Worm (Caenorhabditis elegans) whole organism, L1 larva: ENCODE results near the gene C34B4.4.
A peak's percentile ranks its signal among the peaks of the same experiment; 100 is the strongest.

ENCODE experiments used
- C04F5.9 ChIP-seq: sonication (generic microtip); optimal IDR thresholded peaks from 2 replicates; lab custom pipeline; 2016; ENCODE audit warnings: missing genetic modification characterization, missing compliant biosample characterization
- C16A3.4 ChIP-seq: fragments of 150-350 bp; optimal IDR thresholded peaks from 2 replicates; lab custom pipeline; 2014; ENCODE audit warnings: missing biosample characterization, missing genetic modification characterization
- C34B4.2 ChIP-seq: sonication (generic microtip); optimal IDR thresholded peaks from 2 replicates; lab custom pipeline; 2017; ENCODE audit warnings: mild to moderate bottlenecking, missing genetic modification characterization, missing compliant biosample characterization
- F16B12.6 ChIP-seq: fragments of 150-350 bp; optimal IDR thresholded peaks from 2 replicates; lab custom pipeline; 2014; ENCODE audit warnings: missing biosample characterization, missing genetic modification characterization
- aly-2 ChIP-seq: fragments of 150-350 bp; optimal IDR thresholded peaks from 2 replicates; lab custom pipeline; 2014; ENCODE audit warnings: missing biosample characterization, missing genetic modification characterization
- ama-1 ChIP-seq: fragments of 150-350 bp; optimal IDR thresholded peaks from 2 replicates; lab custom pipeline; 2014
- ceh-82 ChIP-seq, 3 experiments: fragments of 150-350 bp in 1 of 3; sonication (generic microtip) in 2 of 3; optimal IDR thresholded peaks; 2 replicates each; lab custom pipeline; 2014 to 2017; ENCODE audit warnings: missing biosample characterization in 3 of 3, missing genetic modification characterization in 3 of 3
- ceh-90 ChIP-seq: sonication (generic microtip); optimal IDR thresholded peaks from 2 replicates; lab custom pipeline; 2016; ENCODE audit warnings: missing genetic modification characterization, missing compliant biosample characterization
- ces-1 ChIP-seq: fragments of 150-350 bp; optimal IDR thresholded peaks from 2 replicates; lab custom pipeline; 2014; ENCODE audit warnings: missing biosample characterization, missing genetic modification reagents, missing genetic modification characterization
- dpl-1 ChIP-seq, 3 experiments: fragments of 150-350 bp in 2 of 3; sonication (generic microtip) in 1 of 3; optimal IDR thresholded peaks; 2 replicates each; lab custom pipeline; 2014 to 2017; ENCODE audit warnings: missing biosample characterization in 3 of 3, missing genetic modification characterization in 3 of 3, missing genetic modification reagents in 3 of 3
- dsc-1 ChIP-seq: sonication (generic microtip); optimal IDR thresholded peaks from 2 replicates; lab custom pipeline; 2016; ENCODE audit warnings: mild to moderate bottlenecking, missing genetic modification characterization, missing compliant biosample characterization
- efl-1 ChIP-seq, 4 experiments: fragments of 150-350 bp; optimal IDR thresholded peaks in 3 of 4; peaks in 1 of 4; 1 replicate in 1 of 4; 2 replicates in 3 of 4; lab custom pipeline; 2014; ENCODE audit warnings: missing biosample characterization in 2 of 4, missing genetic modification characterization in 2 of 4, missing genetic modification reagents in 2 of 4
- egl-13 ChIP-seq: sonication (generic microtip); optimal IDR thresholded peaks from 2 replicates; lab custom pipeline; 2016; ENCODE audit warnings: missing genotype, missing genetic modification reagents, missing genetic modification characterization, missing compliant biosample characterization
- elt-2 ChIP-seq: sonication (generic microtip); optimal IDR thresholded peaks from 2 replicates; lab custom pipeline; 2016; ENCODE audit warnings: missing genetic modification characterization, mild to moderate bottlenecking, inconsistent platforms, missing compliant biosample characterization, missing genetic modification reagents
- elt-3 ChIP-seq, 6 experiments: fragments of 150-350 bp in 1 of 6; sonication (generic microtip); optimal IDR thresholded peaks; 2 replicates each; lab custom pipeline; 2017 to 2018; ENCODE audit warnings: missing biosample characterization in 6 of 6, missing genetic modification characterization in 6 of 6, inconsistent platforms in 1 of 6
- fkh-10 ChIP-seq: sonication (generic microtip); optimal IDR thresholded peaks from 2 replicates; lab custom pipeline; 2017; ENCODE audit warnings: missing biosample characterization, missing genetic modification reagents, missing genetic modification characterization
- fos-1 ChIP-seq: fragments of 150-350 bp; optimal IDR thresholded peaks from 2 replicates; lab custom pipeline; 2014; ENCODE audit warnings: missing biosample characterization, missing genetic modification characterization
- grh-1 ChIP-seq: fragments of 200-800 bp; sonication (Bioruptor generic); IDR thresholded peaks from 2 replicates; pipeline ENCODE4 v1.3.6; 2022; ENCODE audit warnings: missing genetic modification reagents, missing genetic modification characterization, missing compliant biosample characterization
- hlh-4 ChIP-seq: sonication (generic microtip); optimal IDR thresholded peaks from 2 replicates; lab custom pipeline; 2016; ENCODE audit warnings: mild to moderate bottlenecking, missing genetic modification characterization, missing compliant biosample characterization
- irx-1 ChIP-seq: sonication (generic microtip); optimal IDR thresholded peaks from 2 replicates; lab custom pipeline; 2016; ENCODE audit warnings: missing genetic modification characterization, missing compliant biosample characterization
- isw-1 ChIP-seq: fragments of 200-800 bp; sonication (Bioruptor generic); IDR thresholded peaks from 2 replicates; pipeline ENCODE4 v1.3.6; 2022; ENCODE audit warnings: missing genetic modification characterization, missing compliant biosample characterization
- lin-14 ChIP-seq: fragments of 200-800 bp; sonication (Bioruptor generic); optimal IDR thresholded peaks from 2 replicates; lab custom pipeline; 2018; ENCODE audit warnings: mild to moderate bottlenecking, missing genetic modification characterization, moderate library complexity, missing compliant biosample characterization
- lin-15B ChIP-seq: fragments of 150-350 bp; sonication (generic microtip); optimal IDR thresholded peaks from 3 replicates; lab custom pipeline; 2014; ENCODE audit warnings: missing biosample characterization, missing genetic modification characterization
- lin-35 ChIP-seq, 2 experiments: fragments of 150-350 bp; optimal IDR thresholded peaks; 2 replicates each; lab custom pipeline; 2014; ENCODE audit warnings: missing biosample characterization in 2 of 2, missing genetic modification characterization in 2 of 2, missing genetic modification reagents in 2 of 2
- lsy-2 ChIP-seq, 2 experiments: fragments of 150-350 bp; optimal IDR thresholded peaks; 2 replicates each; lab custom pipeline; 2014; ENCODE audit warnings: missing biosample characterization in 2 of 2, missing genetic modification characterization in 2 of 2
- mab-9 ChIP-seq: fragments of 200-800 bp; sonication (Bioruptor generic); IDR thresholded peaks from 2 replicates; pipeline ENCODE4 v1.3.6; 2022; ENCODE audit warnings: missing genetic modification reagents, missing genetic modification characterization, missing compliant biosample characterization
- mdl-1 ChIP-seq, 2 experiments: fragments of 150-350 bp; optimal IDR thresholded peaks; 2 replicates each; lab custom pipeline; 2014 to 2017; ENCODE audit warnings: missing biosample characterization in 2 of 2, missing genetic modification characterization in 2 of 2, inconsistent platforms in 1 of 2
- mef-2 ChIP-seq: fragments of 150-350 bp; optimal IDR thresholded peaks from 2 replicates; lab custom pipeline; 2014; ENCODE audit warnings: missing biosample characterization, missing genetic modification characterization
- mep-1 ChIP-seq: fragments of 150-350 bp; optimal IDR thresholded peaks from 2 replicates; lab custom pipeline; 2014; ENCODE audit warnings: missing biosample characterization, missing genetic modification characterization
- nhr-20 ChIP-seq: sonication (generic microtip); optimal IDR thresholded peaks from 2 replicates; lab custom pipeline; 2016; ENCODE audit warnings: mild to moderate bottlenecking, missing genetic modification characterization, missing compliant biosample characterization
- nhr-28 ChIP-seq: fragments of 150-350 bp; optimal IDR thresholded peaks from 2 replicates; lab custom pipeline; 2014; ENCODE audit warnings: missing biosample characterization, missing genetic modification characterization
- nhr-71 ChIP-seq: sonication (generic microtip); optimal IDR thresholded peaks from 2 replicates; lab custom pipeline; 2016; ENCODE audit warnings: mild to moderate bottlenecking, missing genetic modification characterization, moderate library complexity, missing compliant biosample characterization
- nhr-76 ChIP-seq: sonication (generic microtip); optimal IDR thresholded peaks from 2 replicates; lab custom pipeline; 2017; ENCODE audit warnings: missing biosample characterization, missing genetic modification characterization
- nhr-77 ChIP-seq: fragments of 150-350 bp; optimal IDR thresholded peaks from 2 replicates; lab custom pipeline; 2014; ENCODE audit warnings: missing biosample characterization, missing genetic modification characterization
- nhr-84 ChIP-seq: sonication (generic microtip); optimal IDR thresholded peaks from 2 replicates; lab custom pipeline; 2017; ENCODE audit warnings: missing biosample characterization, missing genetic modification characterization
- nhr-85 ChIP-seq: sonication (generic microtip); peaks from one replicate; lab custom pipeline; 2016; ENCODE audit warnings: missing genetic modification characterization, inconsistent platforms, missing compliant biosample characterization
- nhr-90 ChIP-seq: sonication (generic microtip); optimal IDR thresholded peaks from 2 replicates; lab custom pipeline; 2016; ENCODE audit warnings: mild to moderate bottlenecking, missing genetic modification characterization, missing compliant biosample characterization; ENCODE audit not compliant: poor library complexity
- pag-3 ChIP-seq: sonication (generic microtip); optimal IDR thresholded peaks from 2 replicates; lab custom pipeline; 2017; ENCODE audit warnings: missing genetic modification characterization, mild to moderate bottlenecking, missing compliant biosample characterization, antibody characterized with exemption, borderline replicate concordance; ENCODE audit not compliant: insufficient read depth
- pqm-1 ChIP-seq: sonication (generic microtip); optimal IDR thresholded peaks from 3 replicates; lab custom pipeline; 2017; ENCODE audit warnings: missing biosample characterization, missing genetic modification characterization
- rnt-1 ChIP-seq: sonication (generic microtip); optimal IDR thresholded peaks from 2 replicates; lab custom pipeline; 2016; ENCODE audit warnings: mild to moderate bottlenecking, missing genetic modification characterization, moderate library complexity, missing compliant biosample characterization
- skn-1 ChIP-seq: fragments of 150-350 bp; optimal IDR thresholded peaks from 2 replicates; lab custom pipeline; 2014; ENCODE audit warnings: missing biosample characterization, missing genetic modification characterization
- sox-4 ChIP-seq: sonication (generic microtip); optimal IDR thresholded peaks from 2 replicates; lab custom pipeline; 2016; ENCODE audit warnings: missing genetic modification characterization, missing compliant biosample characterization
- sptf-1 ChIP-seq: fragments of 150-350 bp; optimal IDR thresholded peaks from 2 replicates; lab custom pipeline; 2014; ENCODE audit warnings: missing biosample characterization, missing genetic modification characterization
- sup-37 ChIP-seq: fragments of 200-800 bp; sonication (Bioruptor generic); optimal IDR thresholded peaks from 2 replicates; lab custom pipeline; 2018; ENCODE audit warnings: mild to moderate bottlenecking, missing genetic modification characterization, missing compliant biosample characterization
- swsn-7 ChIP-seq: sonication (generic microtip); optimal IDR thresholded peaks from 2 replicates; lab custom pipeline; 2016; ENCODE audit warnings: missing genetic modification characterization, missing compliant biosample characterization
- unc-30 ChIP-seq: sonication (generic microtip); optimal IDR thresholded peaks from 2 replicates; lab custom pipeline; 2017; ENCODE audit warnings: missing biosample characterization, missing genetic modification characterization
- vab-15 ChIP-seq: sonication (generic microtip); optimal IDR thresholded peaks from 2 replicates; lab custom pipeline; 2017; ENCODE audit warnings: missing genotype, mild to moderate bottlenecking, missing genetic modification characterization, missing compliant biosample characterization
- ztf-11 ChIP-seq, 2 experiments: sonication (generic microtip); optimal IDR thresholded peaks; 2 replicates each; lab custom pipeline; 2016 to 2017; ENCODE audit warnings: missing genetic modification characterization in 2 of 2, missing biosample characterization in 1 of 2, missing compliant biosample characterization in 1 of 2
- ztf-4 ChIP-seq: fragments of 150-350 bp; optimal IDR thresholded peaks from 2 replicates; lab custom pipeline; 2014; ENCODE audit warnings: missing biosample characterization, missing genetic modification characterization

Gene C34B4.4

ce11 chrV:13041666-13042065 is 48.5 kb upstream of the C34B4.4 start, which contains the start of gene scyl-1 (continued):
- TF ChIP-seq mab-9 (GFP tag; lab: Robert Waterston, UW) (no peak), dpl-1 (GFP tag; optimal IDR thresholded peaks at IDR 0.05; lab: Kevin White, UChicago) (peak; percentile 58 to 91 (median 77)), pag-3 (tag; lab: Kevin White, UChicago) (no peak), vab-15 (tag; lab: Kevin White, UChicago) (no peak), ces-1 (GFP tag; lab: Kevin White, UChicago) (no peak), sup-37 (no peak), nhr-90 (tag; lab: Kevin White, UChicago) (peak; percentile 84), lin-14 (GFP tag; lab: Kevin White, UChicago) (peak; percentile 90), elt-2 (tag; lab: Kevin White, UChicago) (peak; percentile 37)
- TF ChIP-seq, all 84 proteins: peak for 50

ce11 chrV:13043195-13043762 is 46.9 kb upstream of the C34B4.4 start, which contains the start of gene lap-2:
TSS of gene lap-2 (plus strand) at chrV:13043712.
- no peak for TF ChIP-seq lin-15B
- no peak for TF ChIP-seq C34B4.2
- no peak for TF ChIP-seq mdl-1 (tag; optimal IDR thresholded peaks at IDR 0.05; lab: Kevin White, UChicago)
- TF ChIP-seq lsy-2 (tag; optimal IDR thresholded peaks at IDR 0.05; lab: Kevin White, UChicago) = no peak
- no peak for TF ChIP-seq skn-1
- no peak for TF ChIP-seq swsn-7 (tag; lab: Kevin White, UChicago)
- peak; percentile 19 for TF ChIP-seq nhr-85 (tag; lab: Kevin White, UChicago)
- no peak for TF ChIP-seq ztf-4 (tag; lab: Kevin White, UChicago)
- TF ChIP-seq grh-1 (GFP tag; lab: Robert Waterston, UW) = no peak
- no peak for TF ChIP-seq dsc-1
- TF ChIP-seq unc-30 (tag; lab: Kevin White, UChicago) = no peak
- TF ChIP-seq nhr-76 = no peak
- TF ChIP-seq nhr-28 (tag; lab: Kevin White, UChicago) = no peak
- TF ChIP-seq ces-1 (GFP tag; lab: Kevin White, UChicago) = no peak
- TF ChIP-seq C16A3.4 (tag; lab: Kevin White, UChicago) = no peak
- TF ChIP-seq sox-4 (tag; lab: Kevin White, UChicago) = no peak
- peak in 1 of 2 experiments; percentile 39 for TF ChIP-seq lin-35 (GFP tag; optimal IDR thresholded peaks at IDR 0.05; lab: Kevin White, UChicago)
- no peak for TF ChIP-seq vab-15 (tag; lab: Kevin White, UChicago)
- no peak for TF ChIP-seq F16B12.6 (tag; lab: Kevin White, UChicago)
- peak; percentile 41 for TF ChIP-seq lin-14 (GFP tag; lab: Kevin White, UChicago)
- no peak for TF ChIP-seq efl-1 (optimal IDR thresholded peaks at IDR 0.05; lab: Kevin White, UChicago)
- peak in 1 of 2 experiments; percentile 6 for TF ChIP-seq efl-1 (GFP tag; optimal IDR thresholded peaks at IDR 0.05 in 1 of 2; lab: Kevin White, UChicago)
- no peak for TF ChIP-seq mep-1 (tag; lab: Kevin White, UChicago)
- TF ChIP-seq pag-3 (tag; lab: Kevin White, UChicago) = no peak
- no peak for TF ChIP-seq ceh-90 (tag; lab: Kevin White, UChicago)
- TF ChIP-seq nhr-71 (tag; lab: Kevin White, UChicago) = peak; percentile 54
- TF ChIP-seq nhr-77 (tag; lab: Kevin White, UChicago) = no peak
- TF ChIP-seq irx-1 = no peak
- no peak for TF ChIP-seq mef-2
- TF ChIP-seq pqm-1 (tag; lab: Kevin White, UChicago) = peak; percentile 21
- TF ChIP-seq elt-3 (tag; optimal IDR thresholded peaks at IDR 0.05; lab: Kevin White, UChicago) = no peak
- TF ChIP-seq aly-2 (tag; lab: Kevin White, UChicago) = no peak
- no peak for TF ChIP-seq fkh-10 (GFP tag; lab: Kevin White, UChicago)
- peak; percentile 91 for TF ChIP-seq elt-2 (tag; lab: Kevin White, UChicago)
- TF ChIP-seq fos-1 (tag; lab: Kevin White, UChicago) = no peak
- no peak for TF ChIP-seq C04F5.9 (tag; lab: Kevin White, UChicago)
- TF ChIP-seq ama-1 (lab: Kevin White, UChicago) = no peak
- no peak for TF ChIP-seq egl-13
- peak in 1 of 3 experiments; percentile 3 for TF ChIP-seq dpl-1 (GFP tag; optimal IDR thresholded peaks at IDR 0.05; lab: Kevin White, UChicago)
- TF ChIP-seq rnt-1 (tag; lab: Kevin White, UChicago) = no peak
- no peak for TF ChIP-seq sptf-1 (tag; lab: Kevin White, UChicago)
- no peak for TF ChIP-seq hlh-4 (tag; lab: Kevin White, UChicago)
- TF ChIP-seq isw-1 (GFP tag; lab: Robert Waterston, UW) = no peak
- TF ChIP-seq ceh-82 (tag; optimal IDR thresholded peaks at IDR 0.05; lab: Kevin White, UChicago) = no peak
- no peak for TF ChIP-seq nhr-84 (tag; lab: Kevin White, UChicago)
- no peak for TF ChIP-seq ztf-11 (tag; optimal IDR thresholded peaks at IDR 0.05; lab: Kevin White, UChicago)
- TF ChIP-seq nhr-20 (tag; lab: Kevin White, UChicago) = peak; percentile 29
